Fruit fly (Drosophila melanogaster): ENCODE results near the gene witty.

DNA sequence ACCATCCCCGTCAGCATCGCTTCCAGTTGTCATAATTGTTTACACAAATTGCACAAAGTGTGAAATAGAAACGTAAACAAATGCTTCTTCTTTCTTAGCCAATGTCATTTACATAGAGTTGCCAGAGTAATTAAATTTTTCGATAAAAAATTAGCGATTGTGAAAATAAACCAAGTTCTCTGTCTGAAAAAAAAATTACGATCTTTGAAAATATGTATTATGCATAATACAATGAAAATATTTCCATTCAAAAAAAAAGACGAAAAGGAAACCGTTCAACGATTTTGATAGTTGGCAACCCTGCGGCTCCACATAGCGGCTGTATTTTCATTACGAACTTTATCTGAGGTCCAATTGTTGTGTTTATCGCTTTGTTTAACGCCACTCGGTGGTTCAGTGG is 27.0 kb upstream of the witty start, which contains the start of the genes CG7810 and CG7806:
- no peak for TF ChIP-seq CTCF (optimal IDR thresholded peaks at IDR 0.05)
- no peak for TF ChIP-seq CG8478 (optimal IDR thresholded peaks at IDR 0.05)
